Worm (Caenorhabditis elegans) whole organism, mixed stage, embryonic: ENCODE results near the gene ZC395.11.

Source experiments
- ceh-83 ChIP-seq: fragments of 200-800 bp; sonication (Bioruptor generic); optimal IDR thresholded peaks from 2 replicates; lab custom pipeline; 2018; ENCODE audit warnings: mild to moderate bottlenecking, missing genetic modification characterization, missing compliant biosample characterization
- cnd-1 ChIP-seq: fragments of 200-800 bp; sonication (Bioruptor generic); optimal IDR thresholded peaks from 2 replicates; lab custom pipeline; 2018; ENCODE audit warnings: mild to moderate bottlenecking, missing genetic modification characterization, missing compliant biosample characterization
- elt-3 ChIP-seq: fragments of 150-350 bp; optimal IDR thresholded peaks from 2 replicates; lab custom pipeline; 2014; ENCODE audit warnings: missing biosample characterization, missing genetic modification characterization
- lin-13 ChIP-seq: fragments of 150-350 bp; optimal IDR thresholded peaks from 2 replicates; lab custom pipeline; 2014; ENCODE audit warnings: missing biosample characterization, missing genetic modification characterization
- lsy-2 ChIP-seq: fragments of 150-350 bp; optimal IDR thresholded peaks from 2 replicates; lab custom pipeline; 2014; ENCODE audit warnings: missing biosample characterization, missing genetic modification characterization
- mab-5 ChIP-seq: fragments of 150-350 bp; optimal IDR thresholded peaks from 2 replicates; lab custom pipeline; 2014; ENCODE audit warnings: missing biosample characterization, missing genetic modification characterization
- mep-1 ChIP-seq: fragments of 150-350 bp; optimal IDR thresholded peaks from 2 replicates; lab custom pipeline; 2017; ENCODE audit warnings: missing biosample characterization, missing genetic modification reagents, missing genetic modification characterization, inconsistent platforms
- mls-2 ChIP-seq: sonication (generic microtip); optimal IDR thresholded peaks from 2 replicates; lab custom pipeline; 2016; ENCODE audit warnings: mild to moderate bottlenecking, missing genetic modification characterization, moderate library complexity, missing compliant biosample characterization
- nhr-12 ChIP-seq: fragments of 150-350 bp; optimal IDR thresholded peaks from 2 replicates; lab custom pipeline; 2014; ENCODE audit warnings: missing biosample characterization, missing genetic modification characterization
- nhr-237 ChIP-seq: fragments of 150-350 bp; optimal IDR thresholded peaks from 2 replicates; lab custom pipeline; 2014; ENCODE audit warnings: missing biosample characterization, missing genetic modification characterization
- nhr-28 ChIP-seq: fragments of 150-350 bp; optimal IDR thresholded peaks from 2 replicates; lab custom pipeline; 2014; ENCODE audit warnings: missing biosample characterization, missing genetic modification characterization
- nhr-76 ChIP-seq: sonication (generic microtip); optimal IDR thresholded peaks from 2 replicates; lab custom pipeline; 2017; ENCODE audit warnings: missing biosample characterization, missing genetic modification characterization
- pha-4 ChIP-seq: fragments of 150-350 bp; optimal IDR thresholded peaks from 2 replicates; lab custom pipeline; 2018; ENCODE audit warnings: missing biosample characterization, missing genetic modification reagents, missing genetic modification characterization
- ztf-11 ChIP-seq: fragments of 150-350 bp; optimal IDR thresholded peaks from 2 replicates; lab custom pipeline; 2014; ENCODE audit warnings: missing biosample characterization, missing genetic modification characterization

- TF ChIP-seq cnd-1: no peak
- no peak for TF ChIP-seq ztf-11 (tag; lab: Kevin White, UChicago)
- TF ChIP-seq elt-3 (tag; lab: Kevin White, UChicago): no peak
- no peak for TF ChIP-seq nhr-237 (tag; lab: Kevin White, UChicago)
- TF ChIP-seq mls-2 (tag; lab: Kevin White, UChicago): no peak
- TF ChIP-seq nhr-76: no peak
- TF ChIP-seq lsy-2: no peak
- TF ChIP-seq lin-13 (tag; lab: Kevin White, UChicago): no peak
- TF ChIP-seq nhr-28 (tag; lab: Kevin White, UChicago): no peak
- TF ChIP-seq mab-5: no peak
- no peak for TF ChIP-seq ceh-83
- TF ChIP-seq mep-1 (tag; lab: Kevin White, UChicago): no peak
- TF ChIP-seq nhr-12 (tag; lab: Kevin White, UChicago): no peak
- TF ChIP-seq pha-4: no peak
Observed at ce11 chrIII:5267217-5267906, 18.7 kb downstream of the ZC395.11 start, which contains the start of gene ZC395.5.
